Worm (Caenorhabditis elegans): ENCODE data around the gene F42H10.6.

Gene F42H10.6

ce11 chrIII:8466735-8467134 lies 13.5 kb downstream of the F42H10.6 start, which contains the start of gene mig-39:
mig-39 (plus strand) TSS chrIII:8467035.
- no peak for TF ChIP-seq aly-2 (tag; optimal IDR thresholded peaks at IDR 0.05)
- TF ChIP-seq ceh-62 (tag; optimal IDR thresholded peaks at IDR 0.05): no peak
- TF ChIP-seq nhr-102 (tag; optimal IDR thresholded peaks at IDR 0.05): no peak
- no peak for TF ChIP-seq vab-7 (GFP tag; IDR thresholded peaks at IDR 0.05)
- no peak for TF ChIP-seq Y5F2A.4 (GFP tag; optimal IDR thresholded peaks at IDR 0.05)
- TF ChIP-seq lin-29 (GFP tag; IDR thresholded peaks at IDR 0.05): no peak

- TF ChIP-seq nhr-111 (GFP tag; optimal IDR thresholded peaks at IDR 0.05): no peak
- peak in 1 of 2 experiments; percentile 77 for TF ChIP-seq lsy-2 (tag; optimal IDR thresholded peaks at IDR 0.05)
- no peak for TF ChIP-seq nhr-42 (GFP tag; IDR thresholded peaks at IDR 0.05)
- TF ChIP-seq nhr-25 (tag; optimal IDR thresholded peaks at IDR 0.05; ENCODE audit: borderline replicate concordance, insufficient read depth): no peak
- TF ChIP-seq dmd-8 (GFP tag; IDR thresholded peaks at IDR 0.05): no peak
Measured at ce11 chrIII:8461410-8461809, 18.8 kb downstream of the F42H10.6 start.

- TF ChIP-seq aha-1 (tag) (peak; percentile 69), zag-1 (tag; optimal IDR thresholded peaks at IDR 0.05) (no peak)
Measured at ce11 chrIII:8457605-8458004, 22.6 kb downstream of the F42H10.6 start.

- no peak for TF ChIP-seq aha-1 (tag)
- no peak for TF ChIP-seq zip-2 (tag; optimal IDR thresholded peaks at IDR 0.05)
- no peak for TF ChIP-seq nhr-48 (tag; optimal IDR thresholded peaks at IDR 0.05)
- no peak for TF ChIP-seq Y48G9A.11 (GFP tag; IDR thresholded peaks at IDR 0.05)
- TF ChIP-seq daf-12 (tag; optimal IDR thresholded peaks at IDR 0.05): no peak
- TF ChIP-seq Y5F2A.4 (GFP tag; optimal IDR thresholded peaks at IDR 0.05): no peak
- TF ChIP-seq ces-1 (GFP tag; optimal IDR thresholded peaks at IDR 0.05): no peak
- TF ChIP-seq Y75B8A.6 (GFP tag; IDR thresholded peaks at IDR 0.05): no peak
- TF ChIP-seq fkh-10 (GFP tag; optimal IDR thresholded peaks at IDR 0.05): no peak
- no peak for TF ChIP-seq php-3 (GFP tag; IDR thresholded peaks at IDR 0.05)
- no peak for TF ChIP-seq fos-1 (tag; optimal IDR thresholded peaks at IDR 0.05)
- TF ChIP-seq dmd-9 (GFP tag; IDR thresholded peaks at IDR 0.05): no peak
- no peak for TF ChIP-seq pha-4 (GFP tag; IDR thresholded peaks at IDR 0.05)
- TF ChIP-seq pha-4 (tag; optimal IDR thresholded peaks at IDR 0.05): no peak
- no peak for TF ChIP-seq dmd-6 (GFP tag; IDR thresholded peaks at IDR 0.05)
- TF ChIP-seq hlh-11 (tag; optimal IDR thresholded peaks at IDR 0.05): no peak
- no peak for TF ChIP-seq F26F4.8 (GFP tag; conservative IDR thresholded peaks at IDR 0.05)
- no peak for TF ChIP-seq pqm-1 (tag; optimal IDR thresholded peaks at IDR 0.05)
- TF ChIP-seq tra-1 (GFP tag; IDR thresholded peaks at IDR 0.05): no peak
- TF ChIP-seq lin-38 (GFP tag; IDR thresholded peaks at IDR 0.05): no peak
Measured at ce11 chrIII:8451181-8451580, 29.1 kb downstream of the F42H10.6 start.

- TF ChIP-seq lin-38 (GFP tag; IDR thresholded peaks at IDR 0.05): peak; percentile 42; the same call in 1 of the 2 replicates
- TF ChIP-seq ceh-28 (tag; optimal IDR thresholded peaks at IDR 0.05): no peak
- TF ChIP-seq duxl-1 (tag; optimal IDR thresholded peaks at IDR 0.05; ENCODE audit: poor library complexity): peak; percentile 27
- TF ChIP-seq lin-29 (GFP tag; IDR thresholded peaks at IDR 0.05): no peak
- peak; percentile 20 for TF ChIP-seq hlh-30 (tag; optimal IDR thresholded peaks at IDR 0.05; ENCODE audit: insufficient read depth)
- no peak for TF ChIP-seq lim-7 (GFP tag; IDR thresholded peaks at IDR 0.05)
- TF ChIP-seq daf-16 (GFP tag; optimal IDR thresholded peaks at IDR 0.05): no peak
- peak; percentile 54 for TF ChIP-seq daf-16 (tag; optimal IDR thresholded peaks at IDR 0.05)
- TF ChIP-seq egl-43 (GFP tag; IDR thresholded peaks at IDR 0.05): no peak
Measured at ce11 chrIII:8450494-8450893, 29.8 kb downstream of the F42H10.6 start.
